Fruit fly (Drosophila melanogaster) whole organism, adult: Measurements from ENCODE around the gene Ald2.
A peak's percentile ranks its signal among the peaks of the same experiment; 100 is the strongest.

ENCODE experiments used
- CG11617 ChIP-seq: fragments of 200-800 bp; sonication (Bioruptor generic); optimal IDR thresholded peaks from 2 replicates; lab custom pipeline; 2017; ENCODE audit warnings: mild to moderate bottlenecking, missing biosample characterization, missing genetic modification reagents, missing genetic modification characterization
- CG12768 ChIP-seq: fragments of 200-800 bp; sonication (Bioruptor generic); optimal IDR thresholded peaks from 2 replicates; lab custom pipeline; 2017; ENCODE audit warnings: missing biosample characterization, missing genetic modification characterization, mild to moderate bottlenecking, moderate library complexity, missing genetic modification reagents
- CG14711 ChIP-seq: fragments of 200-800 bp; sonication (Bioruptor generic); optimal IDR thresholded peaks from 2 replicates; lab custom pipeline; 2018; ENCODE audit warnings: missing biosample characterization, mild to moderate bottlenecking, missing genetic modification characterization, moderate library complexity
- CG1620 ChIP-seq: fragments of 200-800 bp; sonication (Bioruptor generic); optimal IDR thresholded peaks from 2 replicates; lab custom pipeline; 2016; ENCODE audit warnings: missing biosample characterization, missing genetic modification characterization
- CG33017 ChIP-seq: fragments of 200-800 bp; sonication (Bioruptor generic); optimal IDR thresholded peaks from 2 replicates; lab custom pipeline; 2018; ENCODE audit warnings: missing biosample characterization, mild to moderate bottlenecking, missing genetic modification characterization, moderate library complexity
- CG5204 ChIP-seq: fragments of 200-800 bp; sonication (Bioruptor generic); optimal IDR thresholded peaks from 2 replicates; lab custom pipeline; 2016; ENCODE audit warnings: missing biosample characterization, missing genetic modification characterization
- CG7045 ChIP-seq: fragments of 200-800 bp; sonication (Bioruptor generic); optimal IDR thresholded peaks from 2 replicates; lab custom pipeline; 2017; ENCODE audit warnings: missing biosample characterization, mild to moderate bottlenecking, missing genetic modification characterization
- CG7101 ChIP-seq: fragments of 200-800 bp; sonication (Bioruptor generic); optimal IDR thresholded peaks from 2 replicates; lab custom pipeline; 2018; ENCODE audit warnings: missing biosample characterization, mild to moderate bottlenecking, missing genetic modification characterization, moderate library complexity
- Clk ChIP-seq: fragments of 200-800 bp; sonication (Bioruptor generic); optimal IDR thresholded peaks from 2 replicates; lab custom pipeline; 2017; ENCODE audit warnings: missing biosample characterization, missing genetic modification characterization
- Crg-1 ChIP-seq: fragments of 200-800 bp; sonication (Bioruptor generic); optimal IDR thresholded peaks from 2 replicates; lab custom pipeline; 2016; ENCODE audit warnings: missing biosample characterization, missing genetic modification characterization
- Hr96 ChIP-seq: fragments of 200-800 bp; sonication (Bioruptor generic); optimal IDR thresholded peaks from 2 replicates; lab custom pipeline; 2016; ENCODE audit warnings: missing biosample characterization, missing genetic modification characterization
- Mnt ChIP-seq: fragments of 200-800 bp; sonication (Bioruptor generic); optimal IDR thresholded peaks from 2 replicates; lab custom pipeline; 2016; ENCODE audit warnings: missing biosample characterization, mild to moderate bottlenecking, missing genetic modification characterization
- bab1 ChIP-seq: fragments of 200-800 bp; sonication (Bioruptor generic); optimal IDR thresholded peaks from 3 replicates; lab custom pipeline; 2019; ENCODE audit warnings: missing biosample characterization, mild to moderate bottlenecking, missing genetic modification characterization, moderate library complexity
- cic ChIP-seq: fragments of 200-800 bp; sonication (Bioruptor generic); optimal IDR thresholded peaks from 2 replicates; lab custom pipeline; 2017; ENCODE audit warnings: missing biosample characterization, mild to moderate bottlenecking, missing genetic modification characterization, moderate library complexity
- cnc ChIP-seq, 2 experiments: fragments of >200 bp; optimal IDR thresholded peaks; 2 replicates each; lab custom pipeline; 2017
- kay ChIP-seq: fragments of 200-800 bp; sonication (Bioruptor generic); peaks from one replicate; lab custom pipeline; 2016; ENCODE audit warnings: missing biosample characterization, missing genetic modification characterization, borderline replicate concordance
- ovo ChIP-seq: fragments of 200-800 bp; sonication (Bioruptor generic); optimal IDR thresholded peaks from 2 replicates; lab custom pipeline; 2016; ENCODE audit warnings: missing biosample characterization, missing genetic modification characterization
- pad ChIP-seq: fragments of 200-800 bp; sonication (Bioruptor generic); optimal IDR thresholded peaks from 3 replicates; lab custom pipeline; 2017; ENCODE audit warnings: missing biosample characterization, missing genetic modification characterization, mild to moderate bottlenecking, moderate library complexity, missing genetic modification reagents
- tj ChIP-seq: fragments of 200-800 bp; sonication (Bioruptor generic); optimal IDR thresholded peaks from 3 replicates; lab custom pipeline; 2017; ENCODE audit warnings: missing biosample characterization, mild to moderate bottlenecking, missing genetic modification characterization, moderate library complexity
- toe ChIP-seq: fragments of 200-800 bp; sonication (Bioruptor generic); optimal IDR thresholded peaks from 2 replicates; lab custom pipeline; 2016; ENCODE audit warnings: missing biosample characterization, missing genetic modification characterization

Ald2 gene

DNA sequence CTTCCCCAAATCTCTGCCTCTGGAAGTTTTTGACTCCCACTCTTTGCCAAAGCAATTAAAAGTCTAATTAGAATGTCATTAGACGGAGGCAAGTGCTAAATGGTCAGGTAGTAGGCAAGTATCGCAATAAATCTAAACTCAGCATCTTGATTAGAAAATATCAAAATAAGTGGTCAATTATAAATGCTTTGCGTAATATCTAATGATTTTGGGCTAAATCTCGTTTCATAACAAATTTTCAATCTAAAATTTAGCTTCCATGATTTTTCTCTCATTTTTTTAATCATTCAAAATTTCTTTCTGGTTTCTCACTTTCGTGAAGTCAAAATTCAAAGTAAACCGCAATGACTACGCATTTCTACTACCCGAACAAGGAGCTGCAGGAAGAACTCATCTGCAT, at the start of gene Ald2:
Gene Ald2, plus strand, starts transcription at position 301 of the 400 bp plus-strand sequence.
- no peak for TF ChIP-seq CG7101 (tag; lab: Kevin White, UChicago)

DNA sequence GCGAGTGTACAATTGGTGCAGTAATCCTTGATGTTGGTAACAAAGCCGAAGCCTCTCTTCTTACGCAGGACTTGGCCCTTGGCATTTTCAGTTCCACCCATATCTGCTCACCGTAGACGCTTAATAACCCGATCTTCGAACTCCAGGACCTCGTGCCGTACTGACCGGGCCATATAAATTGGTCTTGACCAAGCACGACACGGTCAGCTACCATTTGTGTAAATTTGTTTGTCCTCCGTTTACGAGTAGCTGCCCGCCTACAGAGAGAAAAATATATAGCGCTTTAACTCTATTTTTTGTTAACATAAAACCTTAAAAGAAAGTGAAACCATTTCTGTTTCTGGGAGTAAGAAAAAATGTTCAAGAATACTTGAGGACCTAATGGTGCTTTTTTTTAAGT, 10.3 kb upstream of the Ald2 start, which contains the start of gene ppk15:
Gene ppk15, minus strand, starts transcription at position 101 of the 400 bp plus-strand sequence.
- TF ChIP-seq CG5204 (GFP tag; lab: Kevin White, UChicago): no peak
- no peak for TF ChIP-seq CG1620 (GFP tag; lab: Kevin White, UChicago)
- no peak for TF ChIP-seq pad
- no peak for TF ChIP-seq bab1 (GFP tag; lab: Kevin White, UChicago)
- TF ChIP-seq ovo: no peak
- TF ChIP-seq Mnt (GFP tag; lab: Kevin White, UChicago): no peak
- TF ChIP-seq CG11617 (GFP tag; lab: Kevin White, UChicago): no peak
- no peak for TF ChIP-seq Crg-1 (GFP tag; lab: Kevin White, UChicago)
- no peak for TF ChIP-seq tj (GFP tag; lab: Kevin White, UChicago)
- TF ChIP-seq Clk (GFP tag; lab: Kevin White, UChicago): no peak
- no peak for TF ChIP-seq CG12768 (GFP tag; lab: Kevin White, UChicago)
- no peak for TF ChIP-seq CG7045 (GFP tag; lab: Kevin White, UChicago)
- no peak for TF ChIP-seq cic (GFP tag; lab: Kevin White, UChicago)
- no peak for TF ChIP-seq CG14711 (tag; lab: Kevin White, UChicago)
- TF ChIP-seq toe (GFP tag; lab: Kevin White, UChicago): no peak
- no peak for TF ChIP-seq cnc (optimal IDR thresholded peaks at IDR 0.05; lab: Kevin White, UChicago)
- TF ChIP-seq Hr96: no peak
- no peak for TF ChIP-seq CG7101 (tag; lab: Kevin White, UChicago)
- no peak for TF ChIP-seq kay
- no peak for TF ChIP-seq CG33017 (tag; lab: Kevin White, UChicago)

DNA sequence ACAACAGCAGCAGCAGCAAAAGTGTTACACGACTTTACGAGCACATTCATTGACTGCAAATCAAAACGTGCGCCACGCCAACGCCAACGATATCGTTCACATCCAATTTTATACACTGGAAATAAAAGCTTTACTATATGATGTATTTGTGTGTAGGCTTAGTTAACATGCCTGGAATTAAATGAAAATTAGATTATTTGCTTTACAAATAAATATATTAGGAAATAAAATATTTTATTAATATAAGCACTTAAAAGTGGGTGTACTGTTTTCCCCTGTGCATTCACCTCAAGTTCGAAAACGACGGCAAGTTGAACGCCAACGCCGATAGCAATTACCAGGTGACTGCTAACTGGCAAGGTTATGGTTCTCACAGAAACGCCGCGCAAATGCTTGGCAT, 4.1 kb upstream of the Ald2 start:
- TF ChIP-seq CG7101 (tag; lab: Kevin White, UChicago): no peak
- TF ChIP-seq CG5204 (GFP tag; lab: Kevin White, UChicago): no peak
- TF ChIP-seq CG1620 (GFP tag; lab: Kevin White, UChicago): no peak
- TF ChIP-seq CG33017 (tag; lab: Kevin White, UChicago): no peak
- no peak for TF ChIP-seq tj (GFP tag; lab: Kevin White, UChicago)
- no peak for TF ChIP-seq CG7045 (GFP tag; lab: Kevin White, UChicago)

DNA sequence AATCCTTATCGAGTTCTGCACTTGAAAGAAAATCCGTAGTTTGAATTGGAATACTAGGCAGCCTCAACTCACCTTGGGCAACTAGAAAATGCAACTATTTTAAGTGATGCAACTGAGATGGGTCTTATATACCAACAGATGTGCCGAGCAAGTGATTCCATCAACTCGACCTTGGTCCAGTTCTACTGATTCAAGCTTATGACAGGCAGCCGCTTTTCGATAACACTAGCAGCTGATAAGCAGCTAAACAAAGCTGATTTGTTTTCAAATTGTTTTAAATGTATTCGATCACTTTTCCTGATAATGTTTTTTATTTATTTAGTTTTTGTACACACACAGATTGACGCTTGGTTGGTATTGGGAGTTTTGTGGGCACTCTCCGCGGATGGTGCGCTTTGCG, 11.1 kb downstream of the Ald2 start, which contains the start of gene CG6503:
Gene CG6503, minus strand, starts transcription at position 101 of the 400 bp plus-strand sequence.
- TF ChIP-seq cnc (optimal IDR thresholded peaks at IDR 0.05; lab: Kevin White, UChicago): no peak
- TF ChIP-seq Mnt (GFP tag; lab: Kevin White, UChicago): no peak
- no peak for TF ChIP-seq tj (GFP tag; lab: Kevin White, UChicago)
- TF ChIP-seq CG7045 (GFP tag; lab: Kevin White, UChicago): no peak
- no peak for TF ChIP-seq CG33017 (tag; lab: Kevin White, UChicago)
- no peak for TF ChIP-seq CG11617 (GFP tag; lab: Kevin White, UChicago)
- TF ChIP-seq CG1620 (GFP tag; lab: Kevin White, UChicago): no peak
- TF ChIP-seq pad: no peak
- TF ChIP-seq ovo: no peak
- no peak for TF ChIP-seq Clk (GFP tag; lab: Kevin White, UChicago)

DNA sequence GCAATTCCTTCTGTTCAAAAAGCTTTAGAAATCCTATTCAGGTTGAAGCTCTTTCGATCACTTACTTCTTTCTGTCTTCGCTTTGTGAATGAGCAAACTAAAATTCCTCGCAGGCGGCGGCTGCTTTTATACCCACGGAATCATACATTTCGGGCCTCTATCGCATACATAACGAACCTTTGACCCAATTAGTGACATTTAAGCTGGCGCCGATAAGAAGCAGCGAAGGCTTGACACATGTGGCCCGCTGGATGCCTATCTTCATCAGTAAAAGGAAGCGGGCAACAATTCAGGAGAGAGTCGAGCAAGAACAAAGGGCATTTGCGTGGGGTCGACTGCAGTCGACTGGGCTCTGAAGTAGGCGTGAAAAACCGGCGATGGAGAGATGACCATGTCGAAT, 11.8 kb downstream of the Ald2 start, which contains the start of gene CG34291:
Gene CG34291, minus strand, starts transcription at position 101 of the 400 bp plus-strand sequence.
- no peak for TF ChIP-seq pad

DNA sequence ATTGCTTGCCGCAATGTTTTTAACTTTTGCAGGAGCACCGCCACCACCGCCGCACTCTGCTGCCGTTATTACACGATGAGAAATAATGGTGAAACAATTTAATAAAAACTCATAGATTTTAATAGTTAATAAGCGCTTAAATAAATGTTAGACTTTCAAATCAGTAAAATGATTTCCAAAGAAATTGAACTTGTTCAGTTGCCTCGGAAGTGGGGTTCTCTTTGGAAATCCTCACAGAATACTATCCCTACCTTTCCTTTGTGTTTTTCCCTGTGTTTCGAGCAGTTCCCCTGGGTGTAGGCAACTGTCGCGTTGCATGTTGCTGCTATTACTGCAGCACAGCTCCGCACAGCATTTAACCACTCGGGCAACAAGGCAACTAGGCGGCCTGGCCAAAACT, 14.3 kb downstream of the Ald2 start:
- TF ChIP-seq kay (no peak), Crg-1 (GFP tag; lab: Kevin White, UChicago) (no peak), Clk (GFP tag; lab: Kevin White, UChicago) (no peak)

DNA sequence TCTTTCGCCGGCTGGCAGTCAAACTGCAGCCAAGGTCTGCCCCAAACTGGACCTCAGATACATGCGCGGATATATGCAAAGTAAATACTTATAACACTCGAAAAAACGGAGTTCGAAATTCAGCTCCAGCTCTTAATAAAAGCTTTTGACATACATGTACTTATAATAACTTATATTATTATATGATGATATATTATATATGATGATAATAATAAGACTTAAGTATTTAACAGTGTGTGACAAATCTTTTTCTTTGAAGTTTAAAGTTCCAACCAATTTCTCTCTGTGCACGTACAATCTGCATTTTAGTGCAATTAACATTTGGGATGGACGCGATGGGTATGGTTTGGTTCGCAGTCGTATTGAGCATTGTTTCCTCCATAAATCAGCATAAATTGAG, 15.7 kb downstream of the Ald2 start:
- TF ChIP-seq CG1620 (GFP tag; lab: Kevin White, UChicago): no peak
- TF ChIP-seq ovo: no peak
- no peak for TF ChIP-seq CG12768 (GFP tag; lab: Kevin White, UChicago)
- TF ChIP-seq CG11617 (GFP tag; lab: Kevin White, UChicago): no peak
- no peak for TF ChIP-seq Clk (GFP tag; lab: Kevin White, UChicago)
- no peak for TF ChIP-seq tj (GFP tag; lab: Kevin White, UChicago)

DNA sequence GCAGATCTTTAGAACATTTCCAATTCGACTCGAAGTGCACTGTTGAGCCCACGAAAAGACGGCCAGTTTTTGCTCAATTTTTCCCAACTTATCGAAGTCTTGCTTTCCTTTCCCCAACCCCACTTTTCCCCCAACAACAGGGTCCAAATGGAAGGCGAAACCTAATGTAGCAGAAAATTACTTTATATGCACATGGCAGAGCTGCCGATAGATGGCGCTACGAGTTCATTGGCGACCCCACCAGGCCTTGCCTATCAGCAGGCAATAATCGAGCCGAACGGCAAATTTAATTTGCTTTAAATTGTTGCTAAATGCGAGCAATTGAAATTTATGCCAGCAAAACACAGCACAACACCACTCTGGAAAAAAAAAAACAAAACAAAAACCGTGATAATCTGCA, 18.6 kb downstream of the Ald2 start:
- TF ChIP-seq cic (GFP tag; lab: Kevin White, UChicago) (no peak), CG14711 (tag; lab: Kevin White, UChicago) (no peak), cnc (optimal IDR thresholded peaks at IDR 0.05; lab: Kevin White, UChicago) (no peak), CG33017 (tag; lab: Kevin White, UChicago) (no peak), pad (no peak), CG1620 (GFP tag; lab: Kevin White, UChicago) (no peak), kay (peak; percentile 37), Mnt (GFP tag; lab: Kevin White, UChicago) (no peak), toe (GFP tag; lab: Kevin White, UChicago) (no peak)
